Worm (Caenorhabditis elegans) whole organism, L4 larva: Measurements from ENCODE around the gene K11C4.1.

Source experiments
- F10B5.3 ChIP-seq: sonication (generic microtip); optimal IDR thresholded peaks from 2 replicates; lab custom pipeline; 2016; ENCODE audit warnings: mild to moderate bottlenecking, missing genetic modification characterization, missing compliant biosample characterization
- F44E2.7 ChIP-seq: fragments of 200-800 bp; sonication (Bioruptor generic); IDR thresholded peaks from 2 replicates; pipeline ENCODE4 v2.1.2; 2022; ENCODE audit warnings: missing genetic modification characterization, missing compliant biosample characterization
- F49E8.2 ChIP-seq: sonication (generic microtip); optimal IDR thresholded peaks from 2 replicates; lab custom pipeline; 2016; ENCODE audit warnings: missing compliant biosample characterization, mild to moderate bottlenecking, missing genetic modification characterization, borderline replicate concordance
- R02D3.7 ChIP-seq: fragments of 150-350 bp; sonication (generic microtip); optimal IDR thresholded peaks from 3 replicates; lab custom pipeline; 2014; ENCODE audit warnings: missing biosample characterization, missing genetic modification characterization
- Y48G9A.11 ChIP-seq: fragments of 200-800 bp; sonication (Bioruptor generic); IDR thresholded peaks from 2 replicates; pipeline ENCODE4 v1.3.6; 2022; ENCODE audit warnings: missing genetic modification reagents, missing genetic modification characterization, missing compliant biosample characterization
- Y5F2A.4 ChIP-seq: fragments of 200-800 bp; sonication (Bioruptor generic); optimal IDR thresholded peaks from 2 replicates; lab custom pipeline; 2018; ENCODE audit warnings: mild to moderate bottlenecking, missing genetic modification characterization, missing compliant biosample characterization
- ZK337.2 ChIP-seq: fragments of 200-800 bp; sonication (Bioruptor generic); IDR thresholded peaks from 2 replicates; pipeline ENCODE4 v1.3.6; 2022; ENCODE audit warnings: missing genetic modification reagents, missing genetic modification characterization, missing compliant biosample characterization
- aha-1 ChIP-seq: fragments of 150-350 bp; peaks from one replicate; lab custom pipeline; 2014; ENCODE audit warnings: missing biosample characterization, missing genetic modification characterization
- aly-2 ChIP-seq: sonication (generic microtip); optimal IDR thresholded peaks from 2 replicates; lab custom pipeline; 2018; ENCODE audit warnings: missing biosample characterization, missing genetic modification characterization
- attf-4 ChIP-seq: sonication (generic microtip); optimal IDR thresholded peaks from 3 replicates; lab custom pipeline; 2017; ENCODE audit warnings: missing biosample characterization, missing genetic modification characterization
- ceh-20 ChIP-seq: fragments of 200-800 bp; sonication (Bioruptor generic); IDR thresholded peaks from 2 replicates; pipeline ENCODE4 v1.3.6; 2022; ENCODE audit warnings: missing genetic modification reagents, missing genetic modification characterization, missing compliant biosample characterization
- ceh-28 ChIP-seq: fragments of 150-350 bp; optimal IDR thresholded peaks from 2 replicates; lab custom pipeline; 2014; ENCODE audit warnings: missing biosample characterization, missing genetic modification reagents, missing genetic modification characterization
- ceh-62 ChIP-seq: sonication (generic microtip); optimal IDR thresholded peaks from 2 replicates; lab custom pipeline; 2017; ENCODE audit warnings: missing biosample characterization, missing genetic modification characterization
- daf-16 ChIP-seq, 3 experiments: sonication (generic microtip); optimal IDR thresholded peaks; 2 replicates each; lab custom pipeline; 2016 to 2017; ENCODE audit warnings: missing genetic modification characterization in 3 of 3, missing genetic modification reagents in 3 of 3, mild to moderate bottlenecking in 2 of 3, missing compliant biosample characterization in 2 of 3, missing biosample characterization in 1 of 3, moderate library complexity in 1 of 3
- dmd-8 ChIP-seq: fragments of 200-800 bp; sonication (Bioruptor generic); IDR thresholded peaks from 2 replicates; pipeline ENCODE4 v1.3.6; 2022; ENCODE audit warnings: missing genetic modification characterization, missing compliant biosample characterization
- egl-27 ChIP-seq: sonication (generic microtip); optimal IDR thresholded peaks from 3 replicates; lab custom pipeline; 2017; ENCODE audit warnings: missing biosample characterization, missing genetic modification reagents, missing genetic modification characterization
- egl-43 ChIP-seq: fragments of 200-800 bp; sonication (Bioruptor generic); IDR thresholded peaks from 2 replicates; pipeline ENCODE4 v1.3.6; 2022; ENCODE audit warnings: missing genetic modification reagents, missing genetic modification characterization, missing compliant biosample characterization
- fkh-10 ChIP-seq: fragments of 150-350 bp; optimal IDR thresholded peaks from 2 replicates; lab custom pipeline; 2014; ENCODE audit warnings: missing biosample characterization, missing genetic modification reagents, missing genetic modification characterization
- gei-8 ChIP-seq: fragments of 200-800 bp; sonication (Bioruptor generic); optimal IDR thresholded peaks from 2 replicates; lab custom pipeline; 2018; ENCODE audit warnings: mild to moderate bottlenecking, missing genetic modification characterization, missing compliant biosample characterization
- hif-1 ChIP-seq, 2 experiments: sonication (generic microtip); optimal IDR thresholded peaks; 2 replicates each; lab custom pipeline; 2016 to 2017; ENCODE audit warnings: missing compliant biosample characterization in 2 of 2, missing genetic modification characterization in 2 of 2, missing genetic modification reagents in 2 of 2, missing genotype in 2 of 2, mild to moderate bottlenecking in 1 of 2
- hlh-11 ChIP-seq: fragments of 200-800 bp; sonication (Bioruptor generic); optimal IDR thresholded peaks from 2 replicates; lab custom pipeline; 2018; ENCODE audit warnings: mild to moderate bottlenecking, missing genetic modification characterization, missing compliant biosample characterization
- hlh-30 ChIP-seq: sonication (generic microtip); optimal IDR thresholded peaks from 2 replicates; lab custom pipeline; 2017; ENCODE audit warnings: antibody characterized with exemption, mild to moderate bottlenecking, missing genetic modification characterization, missing compliant biosample characterization; ENCODE audit not compliant: insufficient read depth
- hmg-1.1 ChIP-seq: fragments of 200-800 bp; sonication (Bioruptor generic); IDR thresholded peaks from 2 replicates; pipeline ENCODE4 v1.3.6; 2022; ENCODE audit warnings: missing genetic modification reagents, missing genetic modification characterization, missing compliant biosample characterization
- madf-5 ChIP-seq, 2 experiments: fragments of 200-800 bp; sonication (Bioruptor generic); IDR thresholded peaks; 2 replicates each; pipeline ENCODE4 v1.3.6; 2022; ENCODE audit warnings: missing compliant biosample characterization in 2 of 2, missing genetic modification characterization in 2 of 2
- mdt-29 ChIP-seq: fragments of 200-800 bp; sonication (Bioruptor generic); IDR thresholded peaks from 2 replicates; pipeline ENCODE4 v1.3.6; 2022; ENCODE audit warnings: missing genetic modification reagents, missing genetic modification characterization, missing compliant biosample characterization
- mep-1 ChIP-seq: fragments of 150-350 bp; sonication (generic microtip); optimal IDR thresholded peaks from 3 replicates; lab custom pipeline; 2014; ENCODE audit warnings: missing biosample characterization, missing genetic modification characterization
- mes-2 ChIP-seq: sonication (generic microtip); optimal IDR thresholded peaks from 2 replicates; lab custom pipeline; 2016; ENCODE audit warnings: missing genotype, mild to moderate bottlenecking, missing genetic modification characterization, missing compliant biosample characterization; ENCODE audit not compliant: poor library complexity, severe bottlenecking
- mxl-2 ChIP-seq: fragments of 200-800 bp; sonication (Bioruptor generic); conservative IDR thresholded peaks from 2 replicates; pipeline ENCODE4 v1.3.6; 2022; ENCODE audit warnings: missing genetic modification reagents, missing genetic modification characterization, missing compliant biosample characterization
- mxl-3 ChIP-seq: fragments of 200-800 bp; sonication (Bioruptor generic); optimal IDR thresholded peaks from 2 replicates; lab custom pipeline; 2018; ENCODE audit warnings: mild to moderate bottlenecking, missing genetic modification characterization, missing compliant biosample characterization
- nhr-11 ChIP-seq: fragments of 150-350 bp; optimal IDR thresholded peaks from 2 replicates; lab custom pipeline; 2014; ENCODE audit warnings: missing biosample characterization, missing genetic modification characterization
- nhr-111 ChIP-seq: fragments of 200-800 bp; sonication (Bioruptor generic); optimal IDR thresholded peaks from 2 replicates; lab custom pipeline; 2018; ENCODE audit warnings: mild to moderate bottlenecking, missing genetic modification characterization, missing compliant biosample characterization
- nhr-237 ChIP-seq: sonication (generic microtip); optimal IDR thresholded peaks from 2 replicates; lab custom pipeline; 2017; ENCODE audit warnings: missing biosample characterization, missing genetic modification characterization
- nhr-25 ChIP-seq: sonication (generic microtip); optimal IDR thresholded peaks from 2 replicates; lab custom pipeline; 2017; ENCODE audit warnings: missing genetic modification characterization, mild to moderate bottlenecking, missing compliant biosample characterization, antibody characterized with exemption, moderate library complexity, borderline replicate concordance; ENCODE audit not compliant: insufficient read depth
- nhr-42 ChIP-seq: fragments of 200-800 bp; sonication (Bioruptor generic); IDR thresholded peaks from 2 replicates; pipeline ENCODE4 v1.3.6; 2022; ENCODE audit warnings: missing genetic modification characterization, missing compliant biosample characterization
- nhr-48 ChIP-seq: sonication (generic microtip); optimal IDR thresholded peaks from 2 replicates; lab custom pipeline; 2016; ENCODE audit warnings: mild to moderate bottlenecking, missing genetic modification characterization, missing compliant biosample characterization
- rbr-2 ChIP-seq: sonication (generic microtip); optimal IDR thresholded peaks from 2 replicates; lab custom pipeline; 2016; ENCODE audit warnings: missing genotype, missing genetic modification characterization, missing compliant biosample characterization
- sdz-12 ChIP-seq: fragments of 200-800 bp; sonication (Bioruptor generic); optimal IDR thresholded peaks from 2 replicates; lab custom pipeline; 2018; ENCODE audit warnings: mild to moderate bottlenecking, missing genetic modification characterization, missing compliant biosample characterization
- skn-1 ChIP-seq: fragments of 150-350 bp; optimal IDR thresholded peaks from 2 replicates; lab custom pipeline; 2014; ENCODE audit warnings: missing biosample characterization, missing genetic modification characterization
- snpc-1.2 ChIP-seq: fragments of 200-800 bp; sonication (Bioruptor generic); IDR thresholded peaks from 2 replicates; pipeline ENCODE4 v1.3.6; 2022; ENCODE audit warnings: missing genetic modification reagents, missing genetic modification characterization, missing compliant biosample characterization
- tag-97 ChIP-seq: fragments of 200-800 bp; sonication (Bioruptor generic); IDR thresholded peaks from 2 replicates; pipeline ENCODE4 v1.3.6; 2022; ENCODE audit warnings: missing genetic modification characterization, missing compliant biosample characterization
- tra-1 ChIP-seq: fragments of 200-800 bp; sonication (Bioruptor generic); IDR thresholded peaks from 2 replicates; pipeline ENCODE4 v1.3.6; 2022; ENCODE audit warnings: missing genetic modification reagents, missing genetic modification characterization, missing compliant biosample characterization
- unc-130 ChIP-seq: sonication (generic microtip); optimal IDR thresholded peaks from 2 replicates; lab custom pipeline; 2016; ENCODE audit warnings: missing genetic modification reagents, missing genetic modification characterization, missing compliant biosample characterization
- unc-39 ChIP-seq: sonication (generic microtip); optimal IDR thresholded peaks from 2 replicates; lab custom pipeline; 2017; ENCODE audit warnings: missing biosample characterization, missing genetic modification characterization
- unc-62 ChIP-seq, 3 experiments: fragments of 150-350 bp in 1 of 3; sonication (generic microtip); optimal IDR thresholded peaks in 2 of 3; peaks in 1 of 3; 1 replicate in 1 of 3; 2 replicates in 2 of 3; lab custom pipeline; 2014 to 2017; ENCODE audit warnings: missing biosample characterization in 3 of 3, missing genetic modification characterization in 3 of 3, missing genetic modification reagents in 3 of 3, missing genotype in 1 of 3
- zfp-2 ChIP-seq: sonication (generic microtip); optimal IDR thresholded peaks from 2 replicates; lab custom pipeline; 2016; ENCODE audit warnings: mild to moderate bottlenecking, missing genetic modification characterization, missing compliant biosample characterization

Gene K11C4.1

DNA sequence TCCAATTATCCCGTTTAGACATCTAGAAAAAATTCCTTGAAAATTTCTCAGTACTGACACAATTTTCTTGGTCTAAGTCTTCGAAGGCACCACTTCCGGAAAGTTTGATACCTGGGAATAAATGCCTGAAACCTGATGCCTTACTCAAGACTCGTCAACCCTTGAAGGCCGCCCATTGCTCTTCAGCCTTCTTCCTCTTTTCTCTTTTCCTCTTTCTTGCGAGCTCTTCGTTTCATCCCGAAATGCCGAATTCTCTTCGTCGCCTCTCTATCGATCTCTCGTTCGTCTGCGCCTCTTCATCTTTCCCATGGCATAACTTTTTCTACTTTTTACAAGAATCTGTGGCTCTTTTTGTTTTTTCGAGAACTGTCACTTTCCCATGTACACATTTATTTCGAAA lies 3.1 kb upstream of the K11C4.1 start (continued):
- no peak for TF ChIP-seq hlh-30 (tag; lab: Kevin White, UChicago)
- 0 out of 2 replicates have a peak, but pooled peaks have one; percentile 21 for TF ChIP-seq ceh-20 (GFP tag; lab: Robert Waterston, UW)
- no peak for TF ChIP-seq nhr-111
- TF ChIP-seq hif-1 (tag; optimal IDR thresholded peaks at IDR 0.05; lab: Kevin White, UChicago): no peak
- TF ChIP-seq aha-1 (tag; lab: Kevin White, UChicago): no peak
- no peak for TF ChIP-seq dmd-8 (GFP tag; lab: Robert Waterston, UW)

DNA sequence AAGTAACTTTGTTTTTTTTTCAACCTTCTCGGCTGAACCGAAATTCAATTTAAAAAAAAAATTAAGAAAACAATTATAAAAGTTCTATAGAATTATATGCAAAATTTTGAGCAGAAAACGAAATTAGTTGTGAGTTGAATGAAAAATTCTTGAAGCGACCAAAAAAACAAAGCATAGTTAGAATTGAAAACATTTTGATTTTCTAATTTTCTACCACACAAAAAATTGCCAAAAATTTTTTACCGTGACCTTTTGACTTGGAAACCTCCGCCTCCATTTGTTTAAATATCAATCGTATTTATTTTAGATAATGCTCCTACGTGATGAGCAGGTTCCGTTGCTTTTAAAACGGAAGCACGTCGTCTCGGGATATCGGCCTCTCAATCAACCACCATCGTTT lies 2.0 kb upstream of the K11C4.1 start, which contains the start of gene K11C4.2:
Gene K11C4.2 (plus strand): TSS at position 301 of the 400 bp plus-strand sequence.
- TF ChIP-seq mes-2 (tag; lab: Kevin White, UChicago) (no peak), F44E2.7 (GFP tag; lab: Robert Waterston, UW) (no peak), sdz-12 (GFP tag; lab: Kevin White, UChicago) (no peak), tag-97 (GFP tag; lab: Robert Waterston, UW) (no peak), mxl-3 (GFP tag; lab: Kevin White, UChicago) (no peak), nhr-25 (tag; lab: Kevin White, UChicago) (no peak), zfp-2 (tag; lab: Kevin White, UChicago) (no peak), F10B5.3 (no peak), nhr-237 (tag; lab: Kevin White, UChicago) (no peak), ceh-62 (tag; lab: Kevin White, UChicago) (no peak), unc-130 (GFP tag; lab: Kevin White, UChicago) (no peak), R02D3.7 (no peak), hmg-1.1 (no peak), nhr-111 (no peak)

DNA sequence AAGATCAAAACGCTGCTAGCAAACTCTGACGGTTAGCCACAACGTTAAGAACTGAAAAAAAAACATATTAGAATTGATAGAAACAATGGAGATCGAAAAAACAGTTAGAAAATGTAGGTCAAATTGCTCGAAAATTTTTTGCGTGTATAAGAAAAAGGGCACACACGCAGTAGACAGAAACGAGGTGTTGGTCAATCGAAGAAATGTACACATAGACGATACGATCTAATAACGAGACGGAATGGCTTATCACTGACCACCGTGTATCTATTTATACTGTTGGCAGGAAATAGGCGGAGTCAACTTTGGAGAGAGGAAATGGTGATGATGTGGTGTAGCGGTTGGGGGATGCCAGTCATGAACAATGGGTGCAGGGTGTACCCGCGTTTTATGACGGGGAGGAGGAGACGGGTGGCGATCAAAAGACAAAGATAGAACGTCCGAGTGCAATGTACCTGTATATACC lies 3.4 kb downstream of the K11C4.1 start, which contains the start of gene odc-1:
Gene odc-1 (minus strand): TSS at position 51 of the 466 bp plus-strand sequence.
- TF ChIP-seq snpc-1.2 (GFP tag; lab: Robert Waterston, UW) (no peak), egl-43 (0 out of 2 replicates have a peak, but pooled peaks have one; percentile 5), egl-27 (no peak), zfp-2 (tag; lab: Kevin White, UChicago) (no peak), unc-62 (GFP tag; optimal IDR thresholded peaks at IDR 0.05 in 1 of 2; lab: Kevin White, UChicago) (peak in 1 of 2 experiments; percentile 33), unc-62 (tag; optimal IDR thresholded peaks at IDR 0.05; lab: Kevin White, UChicago) (no peak), ceh-28 (no peak), F10B5.3 (no peak), nhr-42 (GFP tag; lab: Robert Waterston, UW) (no peak), mxl-2 (GFP tag; lab: Robert Waterston, UW) (no peak), madf-5 (GFP tag; IDR thresholded peaks at IDR 0.05; lab: Robert Waterston, UW) (no peak), tra-1 (no peak), mxl-3 (GFP tag; lab: Kevin White, UChicago) (no peak), nhr-11 (tag; lab: Kevin White, UChicago) (no peak), mep-1 (no peak), ZK337.2 (no peak), Y5F2A.4 (no peak), rbr-2 (tag; lab: Kevin White, UChicago) (no peak), skn-1 (tag; lab: Kevin White, UChicago) (no peak), ceh-62 (tag; lab: Kevin White, UChicago) (no peak), daf-16 (GFP tag; optimal IDR thresholded peaks at IDR 0.05; lab: Kevin White, UChicago) (no peak), daf-16 (tag; optimal IDR thresholded peaks at IDR 0.05; lab: Kevin White, UChicago) (peak; percentile 35), aly-2 (tag; lab: Kevin White, UChicago) (no peak), mdt-29 (GFP tag; lab: Robert Waterston, UW) (no peak), gei-8 (no peak), R02D3.7 (no peak), nhr-48 (tag; lab: Kevin White, UChicago) (peak; percentile 16), F49E8.2 (tag; lab: Kevin White, UChicago) (no peak), dmd-8 (GFP tag; lab: Robert Waterston, UW) (0 out of 2 replicates have a peak, but pooled peaks have one; percentile 56), Y48G9A.11 (GFP tag; lab: Robert Waterston, UW) (no peak), attf-4 (tag; lab: Kevin White, UChicago) (no peak), hlh-11 (tag; lab: Kevin White, UChicago) (peak; percentile 11), fkh-10 (no peak), unc-39 (tag; lab: Kevin White, UChicago) (no peak)
